Worm (Caenorhabditis elegans): ENCODE results near the gene H25K10.1.

DNA sequence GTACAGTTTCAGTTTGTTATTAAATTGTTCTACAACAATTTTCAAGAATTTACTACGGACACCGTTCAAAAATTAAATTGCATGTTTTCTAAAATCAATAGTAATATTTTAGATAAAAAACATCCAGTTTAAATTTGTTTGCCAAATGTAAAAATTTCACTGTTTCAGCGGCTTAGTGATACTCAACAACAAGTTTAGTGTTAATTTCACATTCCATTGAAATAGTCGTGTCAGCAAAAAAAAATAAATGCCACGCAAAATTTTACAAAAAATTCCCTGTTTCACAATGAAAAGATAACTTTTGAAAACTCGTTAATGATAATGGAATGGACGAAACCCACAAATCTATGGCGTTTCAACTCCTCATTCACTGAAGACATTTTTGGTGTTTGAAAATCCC is 14.0 kb downstream of the H25K10.1 start:
- no peak for TF ChIP-seq flt-1 (GFP tag; IDR thresholded peaks at IDR 0.05)
- TF ChIP-seq ztf-23 (GFP tag; IDR thresholded peaks at IDR 0.05): no peak
- no peak for TF ChIP-seq med-1 (GFP tag; optimal IDR thresholded peaks at IDR 0.05; ENCODE audit: insufficient read depth)
- TF ChIP-seq ref-1 (GFP tag; conservative IDR thresholded peaks at IDR 0.05): no peak
- TF ChIP-seq cog-1 (tag; optimal IDR thresholded peaks at IDR 0.05): no peak
- no peak for TF ChIP-seq klf-2 (GFP tag; conservative IDR thresholded peaks at IDR 0.05)
- TF ChIP-seq ztf-29 (GFP tag; IDR thresholded peaks at IDR 0.05): no peak
- no peak for TF ChIP-seq T22C8.4 (GFP tag; IDR thresholded peaks at IDR 0.05)
- no peak for TF ChIP-seq tab-1 (GFP tag; IDR thresholded peaks at IDR 0.05)
